Worm (Caenorhabditis elegans) whole organism, L1 larva: ENCODE data around the gene T08D10.4.

Experiments
- skn-1 ChIP-seq: fragments of 150-350 bp; optimal IDR thresholded peaks from 2 replicates; lab custom pipeline; 2014; ENCODE audit warnings: missing biosample characterization, missing genetic modification characterization
- tlp-1 ChIP-seq: fragments of 150-350 bp; optimal IDR thresholded peaks from 2 replicates; lab custom pipeline; 2014; ENCODE audit warnings: missing biosample characterization, missing genetic modification characterization

DNA sequence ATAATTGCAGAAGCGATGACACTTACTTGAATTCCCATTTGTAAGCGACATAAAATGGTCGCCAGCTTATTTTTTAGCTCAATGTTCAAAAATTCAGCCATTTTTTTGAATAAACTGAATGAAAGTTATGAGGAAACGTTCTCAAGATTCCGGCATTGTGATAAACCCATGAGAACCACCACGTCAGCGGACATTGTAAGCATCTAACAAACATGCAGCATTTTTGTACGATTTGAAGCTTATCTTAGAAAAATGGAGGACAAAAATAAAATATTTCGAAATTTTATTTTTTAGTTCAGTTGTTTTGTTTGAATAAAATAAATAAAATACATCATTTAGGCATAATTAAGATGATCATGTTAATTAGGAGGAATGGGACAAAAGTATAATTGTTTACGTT lies at the start of gene T08D10.4:
- TF ChIP-seq skn-1 (tag; lab: Kevin White, UChicago) (no peak), tlp-1 (tag; lab: Kevin White, UChicago) (no peak)
